Worm (Caenorhabditis elegans) whole organism, L1 larva: ENCODE data around the gene clec-32.

Experiments used
- C34B4.2 ChIP-seq: sonication (generic microtip); optimal IDR thresholded peaks from 2 replicates; lab custom pipeline; 2017; ENCODE audit warnings: mild to moderate bottlenecking, missing genetic modification characterization, missing compliant biosample characterization
- F16B12.6 ChIP-seq: fragments of 150-350 bp; optimal IDR thresholded peaks from 2 replicates; lab custom pipeline; 2014; ENCODE audit warnings: missing biosample characterization, missing genetic modification characterization
- blmp-1 ChIP-seq: fragments of 150-350 bp; optimal IDR thresholded peaks from 2 replicates; lab custom pipeline; 2014; ENCODE audit warnings: missing biosample characterization, missing genetic modification characterization
- ceh-88 ChIP-seq: fragments of 200-800 bp; sonication (Bioruptor generic); IDR thresholded peaks from 2 replicates; pipeline ENCODE4 v1.3.6; 2022; ENCODE audit warnings: missing genetic modification characterization, missing compliant biosample characterization
- ceh-90 ChIP-seq: sonication (generic microtip); optimal IDR thresholded peaks from 2 replicates; lab custom pipeline; 2016; ENCODE audit warnings: missing genetic modification characterization, missing compliant biosample characterization
- ces-1 ChIP-seq: fragments of 150-350 bp; optimal IDR thresholded peaks from 2 replicates; lab custom pipeline; 2014; ENCODE audit warnings: missing biosample characterization, missing genetic modification reagents, missing genetic modification characterization
- dsc-1 ChIP-seq: sonication (generic microtip); optimal IDR thresholded peaks from 2 replicates; lab custom pipeline; 2016; ENCODE audit warnings: mild to moderate bottlenecking, missing genetic modification characterization, missing compliant biosample characterization
- efl-1 ChIP-seq, 4 experiments: fragments of 150-350 bp; optimal IDR thresholded peaks in 3 of 4; peaks in 1 of 4; 1 replicate in 1 of 4; 2 replicates in 3 of 4; lab custom pipeline; 2014; ENCODE audit warnings: missing biosample characterization in 2 of 4, missing genetic modification characterization in 2 of 4, missing genetic modification reagents in 2 of 4
- egl-13 ChIP-seq: sonication (generic microtip); optimal IDR thresholded peaks from 2 replicates; lab custom pipeline; 2016; ENCODE audit warnings: missing genotype, missing genetic modification reagents, missing genetic modification characterization, missing compliant biosample characterization
- egl-27 ChIP-seq, 2 experiments: fragments of 150-350 bp in 1 of 2; sonication (generic microtip); optimal IDR thresholded peaks; 3 replicates each; lab custom pipeline; 2017 to 2018; ENCODE audit warnings: missing biosample characterization in 2 of 2, missing genetic modification characterization in 2 of 2, missing genetic modification reagents in 2 of 2
- elt-2 ChIP-seq: sonication (generic microtip); optimal IDR thresholded peaks from 2 replicates; lab custom pipeline; 2016; ENCODE audit warnings: missing genetic modification characterization, mild to moderate bottlenecking, inconsistent platforms, missing compliant biosample characterization, missing genetic modification reagents
- elt-3 ChIP-seq, 6 experiments: fragments of 150-350 bp in 1 of 6; sonication (generic microtip); optimal IDR thresholded peaks; 2 replicates each; lab custom pipeline; 2017 to 2018; ENCODE audit warnings: missing biosample characterization in 6 of 6, missing genetic modification characterization in 6 of 6, inconsistent platforms in 1 of 6
- ets-5 ChIP-seq: fragments of 200-800 bp; sonication (Bioruptor generic); IDR thresholded peaks from 2 replicates; pipeline ENCODE4 v1.3.6; 2022; ENCODE audit warnings: missing genetic modification characterization, missing compliant biosample characterization
- fkh-10 ChIP-seq: sonication (generic microtip); optimal IDR thresholded peaks from 2 replicates; lab custom pipeline; 2017; ENCODE audit warnings: missing biosample characterization, missing genetic modification reagents, missing genetic modification characterization
- fkh-4 ChIP-seq: sonication (generic microtip); optimal IDR thresholded peaks from 2 replicates; lab custom pipeline; 2016; ENCODE audit warnings: missing compliant biosample characterization, missing genetic modification characterization, borderline replicate concordance
- fkh-8 ChIP-seq: sonication (generic microtip); optimal IDR thresholded peaks from 2 replicates; lab custom pipeline; 2016; ENCODE audit warnings: mild to moderate bottlenecking, missing genetic modification characterization, missing compliant biosample characterization
- fos-1 ChIP-seq: fragments of 150-350 bp; optimal IDR thresholded peaks from 2 replicates; lab custom pipeline; 2014; ENCODE audit warnings: missing biosample characterization, missing genetic modification characterization
- hpl-2 ChIP-seq: fragments of 150-350 bp; optimal IDR thresholded peaks from 2 replicates; lab custom pipeline; 2014; ENCODE audit warnings: missing biosample characterization, missing genetic modification reagents, missing genetic modification characterization
- lin-39 ChIP-seq: fragments of 150-350 bp; optimal IDR thresholded peaks from 2 replicates; lab custom pipeline; 2014; ENCODE audit warnings: missing biosample characterization, missing genetic modification reagents, missing genetic modification characterization
- lir-3 ChIP-seq: sonication (generic microtip); optimal IDR thresholded peaks from 2 replicates; lab custom pipeline; 2016; ENCODE audit warnings: mild to moderate bottlenecking, missing genetic modification characterization, moderate library complexity, missing compliant biosample characterization; ENCODE audit not compliant: poor library complexity
- lsy-2 ChIP-seq, 2 experiments: fragments of 150-350 bp; optimal IDR thresholded peaks; 2 replicates each; lab custom pipeline; 2014; ENCODE audit warnings: missing biosample characterization in 2 of 2, missing genetic modification characterization in 2 of 2
- mep-1 ChIP-seq: fragments of 150-350 bp; optimal IDR thresholded peaks from 2 replicates; lab custom pipeline; 2014; ENCODE audit warnings: missing biosample characterization, missing genetic modification characterization
- nhr-77 ChIP-seq: fragments of 150-350 bp; optimal IDR thresholded peaks from 2 replicates; lab custom pipeline; 2014; ENCODE audit warnings: missing biosample characterization, missing genetic modification characterization
- nhr-84 ChIP-seq: sonication (generic microtip); optimal IDR thresholded peaks from 2 replicates; lab custom pipeline; 2017; ENCODE audit warnings: missing biosample characterization, missing genetic modification characterization
- nhr-85 ChIP-seq: sonication (generic microtip); peaks from one replicate; lab custom pipeline; 2016; ENCODE audit warnings: missing genetic modification characterization, inconsistent platforms, missing compliant biosample characterization
- pag-3 ChIP-seq: sonication (generic microtip); optimal IDR thresholded peaks from 2 replicates; lab custom pipeline; 2017; ENCODE audit warnings: missing genetic modification characterization, mild to moderate bottlenecking, missing compliant biosample characterization, antibody characterized with exemption, borderline replicate concordance; ENCODE audit not compliant: insufficient read depth
- pax-3 ChIP-seq: fragments of 200-800 bp; sonication (Bioruptor generic); optimal IDR thresholded peaks from 2 replicates; lab custom pipeline; 2018; ENCODE audit warnings: mild to moderate bottlenecking, missing genetic modification characterization, moderate library complexity, missing compliant biosample characterization
- pqm-1 ChIP-seq: sonication (generic microtip); optimal IDR thresholded peaks from 3 replicates; lab custom pipeline; 2017; ENCODE audit warnings: missing biosample characterization, missing genetic modification characterization
- skn-1 ChIP-seq: fragments of 150-350 bp; optimal IDR thresholded peaks from 2 replicates; lab custom pipeline; 2014; ENCODE audit warnings: missing biosample characterization, missing genetic modification characterization
- snu-23 ChIP-seq: sonication (generic microtip); optimal IDR thresholded peaks from 2 replicates; lab custom pipeline; 2016; ENCODE audit warnings: missing genetic modification characterization, missing compliant biosample characterization
- sox-4 ChIP-seq: sonication (generic microtip); optimal IDR thresholded peaks from 2 replicates; lab custom pipeline; 2016; ENCODE audit warnings: missing genetic modification characterization, missing compliant biosample characterization
- unc-130 ChIP-seq: fragments of 150-350 bp; optimal IDR thresholded peaks from 2 replicates; lab custom pipeline; 2017; ENCODE audit warnings: missing biosample characterization, missing genetic modification characterization, inconsistent platforms
- unc-86 ChIP-seq: sonication (generic microtip); optimal IDR thresholded peaks from 2 replicates; lab custom pipeline; 2016; ENCODE audit warnings: missing genetic modification characterization, missing compliant biosample characterization
- unc-98 ChIP-seq: fragments of 200-800 bp; sonication (Bioruptor generic); IDR thresholded peaks from 2 replicates; pipeline ENCODE4 v1.3.6; 2022; ENCODE audit warnings: missing genetic modification characterization, missing compliant biosample characterization
- zag-1 ChIP-seq: fragments of 150-350 bp; optimal IDR thresholded peaks from 2 replicates; lab custom pipeline; 2014; ENCODE audit warnings: missing biosample characterization, missing genetic modification characterization

clec-32 gene

ce11 chrV:16836100-16836499, 25.5 kb downstream of the clec-32 start:
- no peak for TF ChIP-seq pax-3 (tag; lab: Kevin White, UChicago)
- no peak for TF ChIP-seq unc-98
- no peak for TF ChIP-seq fkh-4 (tag; lab: Kevin White, UChicago)
- no peak for TF ChIP-seq pqm-1 (tag; lab: Kevin White, UChicago)
- no peak for TF ChIP-seq unc-130 (tag; lab: Kevin White, UChicago)
- TF ChIP-seq ceh-90 (tag; lab: Kevin White, UChicago), result no peak
- TF ChIP-seq hpl-2 (GFP tag; lab: Kevin White, UChicago), result no peak
- no peak for TF ChIP-seq egl-27 (tag; optimal IDR thresholded peaks at IDR 0.05; lab: Kevin White, UChicago)
- no peak for TF ChIP-seq skn-1 (tag; lab: Kevin White, UChicago)
- no peak for TF ChIP-seq sox-4
- no peak for TF ChIP-seq nhr-85 (tag; lab: Kevin White, UChicago)
- TF ChIP-seq pag-3 (tag; lab: Kevin White, UChicago), result no peak
- no peak for TF ChIP-seq lir-3 (tag; lab: Kevin White, UChicago)
- TF ChIP-seq snu-23 (GFP tag; lab: Kevin White, UChicago), result no peak
- TF ChIP-seq fkh-8 (tag; lab: Kevin White, UChicago), result no peak
- TF ChIP-seq mep-1 (tag; lab: Kevin White, UChicago), result no peak
- TF ChIP-seq lsy-2 (tag; optimal IDR thresholded peaks at IDR 0.05; lab: Kevin White, UChicago), result no peak

ce11 chrV:16834989-16835388, 26.6 kb downstream of the clec-32 start, which contains the start of gene tni-3:
tni-3 (minus strand) TSS chrV:16835128.
- TF ChIP-seq unc-86 (tag; lab: Kevin White, UChicago) (no peak), fkh-4 (tag; lab: Kevin White, UChicago) (peak; percentile 59), dsc-1 (peak; percentile 87)

- TF ChIP-seq blmp-1 (tag; lab: Kevin White, UChicago), result no peak
Observed at ce11 chrV:16833672-16834071, 27.9 kb downstream of the clec-32 start.

ce11 chrV:16832865-16833264, 28.8 kb downstream of the clec-32 start, which contains the start of gene phy-3:
phy-3 (plus strand) TSS chrV:16833165.
- no peak for TF ChIP-seq zag-1 (tag; lab: Kevin White, UChicago)
- TF ChIP-seq egl-13 (tag; lab: Kevin White, UChicago), result no peak
- TF ChIP-seq fkh-10 (GFP tag; lab: Kevin White, UChicago), result no peak
- no peak for TF ChIP-seq elt-2 (tag; lab: Kevin White, UChicago)
- no peak for TF ChIP-seq elt-3 (tag; optimal IDR thresholded peaks at IDR 0.05; lab: Kevin White, UChicago)
- TF ChIP-seq, all 84 proteins: peak for 0

ce11 chrV:16831921-16832320, 29.7 kb downstream of the clec-32 start, which contains the start of gene srh-215:
srh-215 (minus strand) TSS chrV:16832021.
- TF ChIP-seq ets-5 (no peak), lin-39 (tag; lab: Kevin White, UChicago) (no peak), efl-1 (optimal IDR thresholded peaks at IDR 0.05; lab: Kevin White, UChicago) (no peak), efl-1 (GFP tag; optimal IDR thresholded peaks at IDR 0.05 in 1 of 2; lab: Kevin White, UChicago) (no peak), ces-1 (GFP tag; lab: Kevin White, UChicago) (no peak), ceh-88 (GFP tag; lab: Robert Waterston, UW) (no peak), F16B12.6 (tag; lab: Kevin White, UChicago) (no peak), egl-13 (tag; lab: Kevin White, UChicago) (no peak), nhr-77 (no peak), C34B4.2 (tag; lab: Kevin White, UChicago) (no peak), fos-1 (tag; lab: Kevin White, UChicago) (no peak), blmp-1 (tag; lab: Kevin White, UChicago) (no peak), unc-130 (tag; lab: Kevin White, UChicago) (no peak), nhr-84 (no peak)
- TF ChIP-seq, all 84 proteins: peak for 0
